Worm (Caenorhabditis elegans) whole organism, L2 larva: ENCODE data around the gene F11D5.6.

ENCODE experiments used
- F13H6.1 ChIP-seq: sonication (generic microtip); optimal IDR thresholded peaks from 2 replicates; lab custom pipeline; 2016; ENCODE audit warnings: missing genetic modification characterization, missing compliant biosample characterization
- R02D3.7 ChIP-seq: fragments of 150-350 bp; optimal IDR thresholded peaks from 2 replicates; lab custom pipeline; 2014; ENCODE audit warnings: missing biosample characterization, missing genetic modification characterization
- Y55F3AM.14 ChIP-seq: fragments of 200-800 bp; sonication (Bioruptor generic); optimal IDR thresholded peaks from 2 replicates; lab custom pipeline; 2018; ENCODE audit warnings: mild to moderate bottlenecking, missing genetic modification characterization, missing compliant biosample characterization
- ZK546.5 ChIP-seq: sonication (generic microtip); optimal IDR thresholded peaks from 2 replicates; lab custom pipeline; 2017; ENCODE audit warnings: missing biosample characterization, missing genetic modification characterization
- alr-1 ChIP-seq: fragments of 150-350 bp; optimal IDR thresholded peaks from 2 replicates; lab custom pipeline; 2014; ENCODE audit warnings: missing biosample characterization, missing genetic modification characterization
- aly-2 ChIP-seq: fragments of 150-350 bp; optimal IDR thresholded peaks from 2 replicates; lab custom pipeline; 2014; ENCODE audit warnings: missing biosample characterization, missing genetic modification characterization
- ama-1 ChIP-seq: fragments of 150-350 bp; optimal IDR thresholded peaks from 2 replicates; lab custom pipeline; 2018; ENCODE audit warnings: inconsistent platforms
- ceh-16 ChIP-seq: fragments of 150-350 bp; optimal IDR thresholded peaks from 2 replicates; lab custom pipeline; 2014; ENCODE audit warnings: missing biosample characterization, missing genetic modification characterization
- ceh-82 ChIP-seq: fragments of 150-350 bp; optimal IDR thresholded peaks from 2 replicates; lab custom pipeline; 2014; ENCODE audit warnings: missing biosample characterization, missing genetic modification characterization
- crh-2 ChIP-seq: sonication (generic microtip); optimal IDR thresholded peaks from 2 replicates; lab custom pipeline; 2017; ENCODE audit warnings: missing biosample characterization, missing genetic modification characterization
- dmd-4 ChIP-seq: sonication (generic microtip); optimal IDR thresholded peaks from 2 replicates; lab custom pipeline; 2017; ENCODE audit warnings: missing biosample characterization, missing genetic modification characterization
- elt-1 ChIP-seq: fragments of 150-350 bp; optimal IDR thresholded peaks from 2 replicates; lab custom pipeline; 2014; ENCODE audit warnings: missing biosample characterization, missing genetic modification characterization
- elt-3 ChIP-seq: sonication (generic microtip); optimal IDR thresholded peaks from 2 replicates; lab custom pipeline; 2017; ENCODE audit warnings: missing biosample characterization, missing genetic modification characterization
- fos-1 ChIP-seq: fragments of 150-350 bp; optimal IDR thresholded peaks from 2 replicates; lab custom pipeline; 2014; ENCODE audit warnings: missing biosample characterization, missing genetic modification characterization
- gmeb-1 ChIP-seq: fragments of 150-350 bp; optimal IDR thresholded peaks from 2 replicates; lab custom pipeline; 2014; ENCODE audit warnings: missing biosample characterization, missing genetic modification characterization
- lin-11 ChIP-seq: fragments of 150-350 bp; sonication (generic microtip); optimal IDR thresholded peaks from 2 replicates; lab custom pipeline; 2014; ENCODE audit warnings: missing biosample characterization, missing genetic modification characterization, inconsistent platforms, mixed read lengths
- lin-13 ChIP-seq: fragments of 150-350 bp; optimal IDR thresholded peaks from 2 replicates; lab custom pipeline; 2014; ENCODE audit warnings: missing biosample characterization, missing genetic modification reagents, missing genetic modification characterization
- lin-39 ChIP-seq: fragments of 150-350 bp; optimal IDR thresholded peaks from 2 replicates; lab custom pipeline; 2014; ENCODE audit warnings: missing biosample characterization, missing genetic modification reagents, missing genetic modification characterization
- lsy-2 ChIP-seq, 2 experiments: fragments of 150-350 bp in 1 of 2; sonication (generic microtip) in 1 of 2; optimal IDR thresholded peaks; 2 replicates each; lab custom pipeline; 2014 to 2017; ENCODE audit warnings: missing biosample characterization in 2 of 2, missing genetic modification characterization in 2 of 2
- mab-5 ChIP-seq: fragments of 150-350 bp; optimal IDR thresholded peaks from 2 replicates; lab custom pipeline; 2014; ENCODE audit warnings: missing biosample characterization, missing genetic modification characterization
- mbf-1 ChIP-seq: sonication (generic microtip); optimal IDR thresholded peaks from 2 replicates; lab custom pipeline; 2017; ENCODE audit warnings: missing biosample characterization, missing genetic modification characterization
- mdl-1 ChIP-seq, 2 experiments: fragments of 150-350 bp in 1 of 2; sonication (generic microtip) in 1 of 2; optimal IDR thresholded peaks; 2 replicates each; lab custom pipeline; 2017; ENCODE audit warnings: missing biosample characterization in 2 of 2, missing genetic modification characterization in 2 of 2
- nhr-10 ChIP-seq: sonication (generic microtip); optimal IDR thresholded peaks from 2 replicates; lab custom pipeline; 2017; ENCODE audit warnings: missing biosample characterization, missing genetic modification characterization
- nhr-23 ChIP-seq: fragments of 150-350 bp; optimal IDR thresholded peaks from 2 replicates; lab custom pipeline; 2014; ENCODE audit warnings: missing biosample characterization, missing genetic modification reagents, missing genetic modification characterization
- nhr-237 ChIP-seq: fragments of 150-350 bp; optimal IDR thresholded peaks from 2 replicates; lab custom pipeline; 2014; ENCODE audit warnings: missing biosample characterization, missing genetic modification characterization
- nhr-25 ChIP-seq: fragments of 150-350 bp; sonication (generic microtip); optimal IDR thresholded peaks from 3 replicates; lab custom pipeline; 2014; ENCODE audit warnings: missing biosample characterization, missing genetic modification characterization
- nhr-6 ChIP-seq: fragments of 150-350 bp; optimal IDR thresholded peaks from 2 replicates; lab custom pipeline; 2014; ENCODE audit warnings: missing biosample characterization, missing genetic modification characterization
- nhr-77 ChIP-seq: fragments of 150-350 bp; optimal IDR thresholded peaks from 2 replicates; lab custom pipeline; 2014; ENCODE audit warnings: missing biosample characterization, missing genetic modification characterization
- sem-4 ChIP-seq: fragments of 150-350 bp; optimal IDR thresholded peaks from 2 replicates; lab custom pipeline; 2014; ENCODE audit warnings: missing biosample characterization, missing genetic modification reagents, missing genetic modification characterization
- skn-1 ChIP-seq: sonication (generic microtip); optimal IDR thresholded peaks from 2 replicates; lab custom pipeline; 2017; ENCODE audit warnings: missing biosample characterization, missing genetic modification characterization
- sma-3 ChIP-seq: sonication (generic microtip); optimal IDR thresholded peaks from 2 replicates; lab custom pipeline; 2016; ENCODE audit warnings: missing genetic modification reagents, missing genetic modification characterization, missing compliant biosample characterization
- sma-9 ChIP-seq, 2 experiments: fragments of 150-350 bp in 1 of 2; sonication (generic microtip) in 1 of 2; optimal IDR thresholded peaks; 2 replicates each; lab custom pipeline; 2014 to 2016; ENCODE audit warnings: missing genetic modification characterization in 2 of 2, mild to moderate bottlenecking in 1 of 2, missing biosample characterization in 1 of 2, missing compliant biosample characterization in 1 of 2, missing genetic modification reagents in 1 of 2, moderate library complexity in 1 of 2
- unc-39 ChIP-seq: fragments of 150-350 bp; optimal IDR thresholded peaks from 2 replicates; lab custom pipeline; 2014; ENCODE audit warnings: missing biosample characterization, missing genetic modification characterization
- unc-55 ChIP-seq: fragments of 150-350 bp; sonication (generic microtip); optimal IDR thresholded peaks from 3 replicates; lab custom pipeline; 2014; ENCODE audit warnings: missing biosample characterization, missing genetic modification reagents, missing genetic modification characterization
- unc-62 ChIP-seq: fragments of 150-350 bp; optimal IDR thresholded peaks from 2 replicates; lab custom pipeline; 2014; ENCODE audit warnings: missing biosample characterization, missing genetic modification reagents, missing genetic modification characterization
- ztf-1 ChIP-seq: fragments of 200-800 bp; sonication (Bioruptor generic); conservative IDR thresholded peaks from 2 replicates; pipeline ENCODE4 v1.3.6; 2022; ENCODE audit warnings: missing genetic modification characterization, missing compliant biosample characterization
- ztf-11 ChIP-seq: sonication (generic microtip); optimal IDR thresholded peaks from 2 replicates; lab custom pipeline; 2017; ENCODE audit warnings: missing biosample characterization, missing genetic modification characterization

The F11D5.6 gene

DNA sequence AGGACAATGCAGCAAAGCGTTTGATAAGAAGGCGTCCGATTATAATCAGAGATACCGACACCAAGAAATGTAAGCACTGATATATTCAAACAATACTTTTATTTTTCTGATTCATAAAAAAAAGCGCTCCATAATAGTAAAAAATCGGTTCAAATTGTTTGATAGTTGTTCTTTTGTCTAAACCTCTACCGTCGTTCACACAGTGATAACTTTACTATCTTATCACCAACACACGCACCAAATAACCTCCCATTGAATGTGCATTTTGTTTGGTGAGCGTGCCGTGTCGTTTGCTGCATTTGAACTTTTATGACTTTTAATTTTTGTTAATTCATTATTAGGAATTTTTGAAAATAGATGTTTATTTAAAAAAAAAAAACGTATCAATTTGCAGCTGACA, 8.0 kb upstream of the F11D5.6 start:
- TF ChIP-seq ztf-1 (GFP tag; lab: Robert Waterston, UW): no peak
- TF ChIP-seq fos-1: peak; percentile 90
- TF ChIP-seq crh-2: peak; percentile 1
- peak; percentile 29 for TF ChIP-seq F13H6.1 (tag; lab: Kevin White, UChicago)
- TF ChIP-seq sma-9 (GFP tag; optimal IDR thresholded peaks at IDR 0.05; lab: Kevin White, UChicago): peak; percentile 29
- no peak for TF ChIP-seq sma-9 (tag; optimal IDR thresholded peaks at IDR 0.05; lab: Kevin White, UChicago)
- TF ChIP-seq skn-1 (tag; lab: Kevin White, UChicago): peak; percentile 36
- TF ChIP-seq ama-1: no peak
- TF ChIP-seq, all 48 proteins: peak for 5

DNA sequence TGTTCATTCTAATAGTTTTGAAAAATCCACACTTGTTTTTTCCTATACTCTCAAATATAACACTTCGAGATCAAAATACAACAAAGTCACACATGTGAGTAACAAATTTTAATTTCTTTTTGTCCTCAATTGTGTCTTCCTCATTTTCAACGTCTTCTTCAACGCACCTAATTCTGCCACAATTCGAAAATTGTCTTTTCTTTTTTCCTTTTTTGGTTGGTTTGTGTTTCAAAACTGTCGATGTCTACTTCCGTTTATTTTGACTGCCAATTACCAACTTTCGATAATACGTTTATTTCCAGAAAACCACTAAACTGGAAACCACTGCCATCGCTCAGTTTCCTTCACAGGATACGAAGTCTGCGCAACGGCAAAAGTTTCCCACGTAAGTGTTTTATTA, 6.7 kb upstream of the F11D5.6 start, which contains the start of gene F11D5.1:
TSS of gene F11D5.1 (plus strand) at position 301 of the 400 bp plus-strand sequence.
- TF ChIP-seq F13H6.1 (tag; lab: Kevin White, UChicago): no peak
- no peak for TF ChIP-seq ceh-16 (tag; lab: Kevin White, UChicago)
- TF ChIP-seq skn-1 (tag; lab: Kevin White, UChicago): no peak
- TF ChIP-seq nhr-6: no peak
- TF ChIP-seq lin-39 (tag; lab: Kevin White, UChicago): no peak
- TF ChIP-seq aly-2 (tag; lab: Kevin White, UChicago): no peak
- TF ChIP-seq elt-3 (tag; lab: Kevin White, UChicago): no peak
- no peak for TF ChIP-seq nhr-25 (tag; lab: Kevin White, UChicago)
- no peak for TF ChIP-seq alr-1
- TF ChIP-seq ztf-1 (GFP tag; lab: Robert Waterston, UW): no peak
- no peak for TF ChIP-seq ceh-82 (tag; lab: Kevin White, UChicago)
- no peak for TF ChIP-seq Y55F3AM.14 (GFP tag; lab: Kevin White, UChicago)
- TF ChIP-seq unc-62 (GFP tag; lab: Kevin White, UChicago): no peak
- TF ChIP-seq sem-4 (tag; lab: Kevin White, UChicago): no peak
- TF ChIP-seq dmd-4: no peak
- TF ChIP-seq mbf-1 (tag; lab: Kevin White, UChicago): no peak
- no peak for TF ChIP-seq unc-39

DNA sequence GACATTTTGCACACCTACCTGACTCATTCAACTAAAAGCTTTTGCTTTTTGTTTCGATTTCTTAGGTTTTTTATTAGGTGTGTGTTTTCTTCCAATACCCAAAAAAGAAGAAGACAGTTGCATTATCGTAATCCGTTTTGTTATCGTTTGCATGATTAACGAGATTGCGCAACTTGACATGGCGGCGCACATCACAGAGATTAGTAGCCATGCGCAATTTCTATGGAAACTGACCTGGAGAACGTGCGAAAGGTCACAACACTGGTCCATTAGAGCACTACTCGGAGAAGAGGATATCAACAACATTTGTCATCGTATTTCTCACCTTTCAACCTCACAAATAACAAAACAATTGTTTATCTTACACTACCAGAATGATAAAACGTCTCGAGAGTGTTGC, 9.2 kb downstream of the F11D5.6 start:
- TF ChIP-seq dmd-4 (no peak), unc-55 (no peak), unc-62 (GFP tag; lab: Kevin White, UChicago) (no peak), ztf-11 (tag; lab: Kevin White, UChicago) (no peak), elt-1 (tag; lab: Kevin White, UChicago) (no peak), sma-3 (GFP tag; lab: Kevin White, UChicago) (no peak), ztf-1 (GFP tag; lab: Robert Waterston, UW) (no peak), nhr-77 (tag; lab: Kevin White, UChicago) (no peak), ceh-82 (tag; lab: Kevin White, UChicago) (no peak), ceh-16 (tag; lab: Kevin White, UChicago) (no peak), unc-39 (no peak), fos-1 (no peak), lin-39 (tag; lab: Kevin White, UChicago) (no peak), ama-1 (no peak), lsy-2 (tag; optimal IDR thresholded peaks at IDR 0.05; lab: Kevin White, UChicago) (no peak), mdl-1 (tag; optimal IDR thresholded peaks at IDR 0.05; lab: Kevin White, UChicago) (no peak)
- TF ChIP-seq, all 48 proteins: peak for 0

DNA sequence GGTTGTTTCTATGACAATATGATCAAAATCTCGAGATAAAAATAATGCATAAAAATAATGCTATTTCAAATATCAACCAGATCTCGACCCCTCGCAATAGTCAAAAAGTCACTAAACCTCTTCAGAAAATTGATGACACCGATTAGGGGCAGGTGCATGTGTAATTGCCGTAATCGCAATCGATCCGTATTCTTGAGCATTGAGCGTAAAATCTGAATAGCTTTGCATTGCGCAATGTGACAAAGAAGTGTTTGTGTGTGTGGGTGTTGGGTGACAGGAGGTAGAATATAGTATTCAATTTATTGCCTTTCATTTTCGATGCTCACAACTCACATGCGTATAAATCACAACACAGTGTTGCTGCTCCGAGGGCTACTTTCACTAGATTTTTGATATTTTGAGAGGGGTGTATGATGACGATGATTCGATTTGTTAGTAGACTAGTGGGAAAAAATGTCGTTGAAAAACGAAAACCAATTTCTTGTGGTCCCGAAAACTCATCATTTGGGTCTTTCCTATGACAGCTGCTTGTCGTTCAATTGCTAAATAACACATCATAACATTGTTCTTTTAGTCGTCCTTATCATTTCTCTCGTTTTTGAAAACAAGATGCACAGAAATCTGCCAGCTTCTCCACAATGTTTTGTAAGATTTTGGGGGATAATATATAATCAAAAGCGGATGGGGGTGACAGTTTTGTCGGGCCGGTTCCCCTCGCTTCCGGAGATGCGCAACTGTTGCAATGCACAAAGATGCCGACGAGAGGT, 10.0 kb downstream of the F11D5.6 start:
- TF ChIP-seq nhr-25 (tag; lab: Kevin White, UChicago) (no peak), R02D3.7 (tag; lab: Kevin White, UChicago) (no peak)

DNA sequence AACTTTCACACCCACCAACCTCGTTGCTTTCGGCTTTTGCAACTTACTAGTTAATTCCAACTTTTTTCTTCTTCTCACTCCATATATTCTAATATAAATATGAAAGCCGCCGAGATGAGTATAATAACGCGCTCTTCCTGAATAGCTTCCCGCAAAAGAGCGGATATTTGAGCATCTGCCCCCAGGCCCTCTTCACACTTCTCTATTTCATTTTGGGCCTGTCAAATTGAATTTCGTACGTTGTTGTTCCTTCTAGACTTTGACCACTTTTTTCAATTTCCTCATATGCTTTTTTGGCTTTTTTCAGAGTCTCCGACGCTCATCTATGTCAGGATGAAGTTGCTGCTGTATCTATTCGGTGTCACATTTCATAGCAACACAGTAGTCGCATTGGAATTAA, 11.1 kb downstream of the F11D5.6 start, which contains the start of gene ddr-2:
TSS of gene ddr-2 (plus strand) at position 301 of the 400 bp plus-strand sequence.
- TF ChIP-seq nhr-6: no peak
- TF ChIP-seq gmeb-1 (tag; lab: Kevin White, UChicago): no peak
- no peak for TF ChIP-seq mab-5 (tag; lab: Kevin White, UChicago)
- TF ChIP-seq ztf-11 (tag; lab: Kevin White, UChicago): no peak
- no peak for TF ChIP-seq nhr-23 (tag; lab: Kevin White, UChicago)
- no peak for TF ChIP-seq elt-1 (tag; lab: Kevin White, UChicago)
- no peak for TF ChIP-seq ceh-16 (tag; lab: Kevin White, UChicago)
- no peak for TF ChIP-seq nhr-237 (tag; lab: Kevin White, UChicago)
- TF ChIP-seq skn-1 (tag; lab: Kevin White, UChicago): no peak
- no peak for TF ChIP-seq nhr-10 (tag; lab: Kevin White, UChicago)
- no peak for TF ChIP-seq R02D3.7 (tag; lab: Kevin White, UChicago)
- no peak for TF ChIP-seq lin-13
- no peak for TF ChIP-seq ZK546.5 (tag; lab: Kevin White, UChicago)
- TF ChIP-seq lin-11: no peak
